Fruit fly (Drosophila melanogaster): ENCODE measurements around the gene Rhau.

Gene Rhau

dm6 chr2L:20714468-20715404, 43.0 kb downstream of the Rhau start, which contains the start of gene Hr38 (continued):
- TF ChIP-seq CG6765 (GFP tag; optimal IDR thresholded peaks at IDR 0.05) (no peak), hkb (optimal IDR thresholded peaks at IDR 0.05) (no peak), hkb (GFP tag; IDR thresholded peaks at IDR 0.05) (peak; percentile 51; the same call in 1 of the 2 replicates), CG4617 (GFP tag; optimal IDR thresholded peaks at IDR 0.05; ENCODE audit: borderline replicate concordance) (no peak), CG11504 (tag; optimal IDR thresholded peaks at IDR 0.05) (peak; percentile 68), usp (GFP tag; optimal IDR thresholded peaks at IDR 0.05) (no peak), Hr78 (GFP tag; optimal IDR thresholded peaks at IDR 0.05) (peak in 1 of 2 experiments; percentile 58), CG12942 (GFP tag; optimal IDR thresholded peaks at IDR 0.05) (no peak), pb (GFP tag; optimal IDR thresholded peaks at IDR 0.05) (no peak), Drgx (GFP tag; IDR thresholded peaks at IDR 0.05) (peak; percentile 32), CG7556 (GFP tag; optimal IDR thresholded peaks at IDR 0.05) (peak; percentile 72), CG32767 (GFP tag; IDR thresholded peaks at IDR 0.05) (no peak), sna (GFP tag; IDR thresholded peaks at IDR 0.05; ENCODE audit: partially characterized antibody) (peak; percentile 61), twi (tag; optimal IDR thresholded peaks at IDR 0.05) (no peak), grn (GFP tag; optimal IDR thresholded peaks at IDR 0.05) (no peak), phol (tag; optimal IDR thresholded peaks at IDR 0.05) (peak; percentile 32), CG17912 (GFP tag; optimal IDR thresholded peaks at IDR 0.05) (no peak), Vsx1 (GFP tag; optimal IDR thresholded peaks at IDR 0.05) (no peak), CG11085 (GFP tag; IDR thresholded peaks at IDR 0.05) (no peak), HmgZ (tag; optimal IDR thresholded peaks at IDR 0.05) (no peak), CG12219 (GFP tag; optimal IDR thresholded peaks at IDR 0.05) (peak; percentile 37), CG30403 (GFP tag; optimal IDR thresholded peaks at IDR 0.05) (peak; percentile 51), CG3065 (GFP tag; optimal IDR thresholded peaks at IDR 0.05) (no peak), CG11456 (GFP tag; IDR thresholded peaks at IDR 0.05) (no peak), oc (tag; optimal IDR thresholded peaks at IDR 0.05) (no peak), CG11560 (tag; IDR thresholded peaks at IDR 0.05) (no peak), CG8359 (GFP tag; optimal IDR thresholded peaks at IDR 0.05; ENCODE audit: borderline replicate concordance) (no peak), CG2199 (GFP tag; IDR thresholded peaks at IDR 0.05) (no peak), CG2202 (tag; optimal IDR thresholded peaks at IDR 0.05) (no peak), D19A (tag; optimal IDR thresholded peaks at IDR 0.05) (peak; percentile 13), nerfin-2 (GFP tag; IDR thresholded peaks at IDR 0.05; ENCODE audit: partially characterized antibody) (no peak), Dfd (GFP tag; optimal IDR thresholded peaks at IDR 0.05) (no peak), CG13424 (tag; optimal IDR thresholded peaks at IDR 0.05) (peak; percentile 51), CG17361 (GFP tag; IDR thresholded peaks at IDR 0.05) (no peak), CG3995 (GFP tag; optimal IDR thresholded peaks at IDR 0.05) (no peak), CG10321 (GFP tag; IDR thresholded peaks at IDR 0.05) (peak; percentile 65), Gsc (GFP tag; IDR thresholded peaks at IDR 0.05) (no peak), exex (tag; optimal IDR thresholded peaks at IDR 0.05) (peak; percentile 45), CG13287 (GFP tag; IDR thresholded peaks at IDR 0.05; ENCODE audit: partially characterized antibody) (peak; percentile 64), en (GFP tag; optimal IDR thresholded peaks at IDR 0.05) (no peak), CG6854 (GFP tag; optimal IDR thresholded peaks at IDR 0.05) (peak; percentile 31), CG13894 (tag; optimal IDR thresholded peaks at IDR 0.05) (peak; percentile 82), CG16813 (GFP tag; IDR thresholded peaks at IDR 0.05; ENCODE audit: partially characterized antibody) (no peak), CHES-1-like (GFP tag; optimal IDR thresholded peaks at IDR 0.05) (peak; percentile 22), lov (optimal IDR thresholded peaks at IDR 0.05) (no peak), lov (GFP tag; IDR thresholded peaks at IDR 0.05) (peak; percentile 78; the same call in 2 of the 3 replicates), MESR4 (GFP tag; optimal IDR thresholded peaks at IDR 0.05) (no peak), bbx (GFP tag; IDR thresholded peaks at IDR 0.05; ENCODE audit: partially characterized antibody) (no peak), HmgD (GFP tag; optimal IDR thresholded peaks at IDR 0.05) (no peak)

Data from whole organism, embryonic.